Fruit fly (Drosophila melanogaster): Measurements from ENCODE around the gene LysRS.

Gene LysRS

DNA sequence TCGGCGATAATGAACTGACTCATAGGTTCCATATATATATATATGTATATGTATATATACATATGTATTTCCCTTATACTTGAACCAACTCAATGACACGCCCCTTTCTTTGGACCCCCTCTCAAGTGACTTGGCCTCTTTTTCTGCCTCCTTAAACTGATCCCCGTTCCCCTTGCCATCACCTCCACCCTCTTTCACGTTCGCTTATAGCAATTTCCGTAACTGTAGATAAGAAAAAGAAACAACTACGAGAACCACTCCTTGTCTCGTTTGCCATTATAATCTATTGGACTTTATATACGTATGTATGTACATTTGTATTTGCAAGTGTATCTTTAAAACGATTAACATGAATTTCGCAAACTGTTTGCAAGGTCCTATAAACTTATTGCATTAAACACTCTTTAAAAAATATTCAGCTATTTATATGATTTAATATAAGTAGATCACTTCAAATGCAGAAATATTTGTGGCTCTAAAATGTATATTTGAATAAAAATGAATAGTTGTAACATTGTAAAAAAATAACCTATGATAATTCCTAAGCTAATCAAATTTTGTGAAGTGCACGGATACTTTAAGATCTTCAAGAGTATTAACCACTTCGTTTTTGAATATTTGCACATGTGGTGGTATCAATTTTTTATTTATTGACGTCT, 25.9 kb downstream of the LysRS start:
- TF ChIP-seq CG4496 (GFP tag; IDR thresholded peaks at IDR 0.05) (peak; percentile 49; the same call in 1 of the 3 replicates), CG17806 (tag; optimal IDR thresholded peaks at IDR 0.05) (peak; percentile 63), CG15710 (tag; optimal IDR thresholded peaks at IDR 0.05) (peak; percentile 69), Pif1B (GFP tag; optimal IDR thresholded peaks at IDR 0.05) (peak; percentile 27), fd96Ca (GFP tag; IDR thresholded peaks at IDR 0.05) (no peak), Pif1A (GFP tag; optimal IDR thresholded peaks at IDR 0.05) (peak; percentile 34), D1 (tag; optimal IDR thresholded peaks at IDR 0.05) (no peak), CG34367 (tag; optimal IDR thresholded peaks at IDR 0.05) (peak; percentile 68), CG12605 (GFP tag; IDR thresholded peaks at IDR 0.05) (no peak), Ets98B (GFP tag; IDR thresholded peaks at IDR 0.05) (peak; percentile 21; the same call in 1 of the 2 replicates), CG10348 (GFP tag; IDR thresholded peaks at IDR 0.05) (no peak), Snoo (tag; optimal IDR thresholded peaks at IDR 0.05) (peak; percentile 53), EcR (GFP tag; optimal IDR thresholded peaks at IDR 0.05) (no peak), CG32121 (GFP tag; IDR thresholded peaks at IDR 0.05) (0 out of 2 replicates have a peak, but pooled peaks have one; percentile 20), CG8159 (tag; optimal IDR thresholded peaks at IDR 0.05) (peak; percentile 82), CG13204 (GFP tag; optimal IDR thresholded peaks at IDR 0.05) (no peak), rn (GFP tag; IDR thresholded peaks at IDR 0.05) (no peak), CG9948 (tag; optimal IDR thresholded peaks at IDR 0.05) (peak; percentile 69), CG8301 (tag; optimal IDR thresholded peaks at IDR 0.05) (peak; percentile 73), CG14655 (GFP tag; optimal IDR thresholded peaks at IDR 0.05) (peak; percentile 82), gl (tag; optimal IDR thresholded peaks at IDR 0.05) (peak; percentile 28)

DNA sequence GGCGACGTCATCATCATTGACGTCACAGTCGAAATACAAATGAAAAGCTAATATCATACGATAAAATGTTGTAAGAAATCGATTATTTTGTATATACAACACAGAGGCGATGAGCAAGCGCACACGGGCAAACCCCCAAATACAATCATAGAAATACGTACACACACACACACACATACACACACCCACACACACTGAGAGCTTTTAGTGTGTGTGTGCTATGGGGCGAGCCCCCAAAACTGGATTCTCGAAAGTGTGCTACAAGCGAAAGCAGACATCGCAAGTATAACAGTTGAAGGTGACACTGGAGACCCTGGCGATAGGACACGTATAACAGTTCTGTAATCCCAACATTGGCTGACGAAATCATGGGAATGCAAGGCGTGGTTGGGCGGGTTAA, 26.8 kb downstream of the LysRS start:
- TF ChIP-seq CG4496 (GFP tag; IDR thresholded peaks at IDR 0.05) (0 out of 3 replicates have a peak, but pooled peaks have one; percentile 8), Pif1A (GFP tag; optimal IDR thresholded peaks at IDR 0.05) (no peak), CG14655 (GFP tag; optimal IDR thresholded peaks at IDR 0.05) (no peak), Ets98B (GFP tag; IDR thresholded peaks at IDR 0.05) (no peak), Pif1B (GFP tag; optimal IDR thresholded peaks at IDR 0.05) (no peak), gl (tag; optimal IDR thresholded peaks at IDR 0.05) (no peak), CG8301 (tag; optimal IDR thresholded peaks at IDR 0.05) (no peak), D1 (tag; optimal IDR thresholded peaks at IDR 0.05) (no peak), EcR (GFP tag; optimal IDR thresholded peaks at IDR 0.05) (peak; percentile 79), CG8159 (tag; optimal IDR thresholded peaks at IDR 0.05) (no peak), Snoo (tag; optimal IDR thresholded peaks at IDR 0.05) (peak; percentile 6), CG10348 (GFP tag; IDR thresholded peaks at IDR 0.05) (no peak), CG34367 (tag; optimal IDR thresholded peaks at IDR 0.05) (no peak), rn (GFP tag; IDR thresholded peaks at IDR 0.05) (no peak), CG17806 (tag; optimal IDR thresholded peaks at IDR 0.05) (no peak), fd96Ca (GFP tag; IDR thresholded peaks at IDR 0.05) (no peak), CG13204 (GFP tag; optimal IDR thresholded peaks at IDR 0.05) (peak; percentile 6), CG12605 (GFP tag; IDR thresholded peaks at IDR 0.05) (no peak), CG32121 (GFP tag; IDR thresholded peaks at IDR 0.05) (no peak), CG9948 (tag; optimal IDR thresholded peaks at IDR 0.05) (no peak), CG15710 (tag; optimal IDR thresholded peaks at IDR 0.05) (no peak)

DNA sequence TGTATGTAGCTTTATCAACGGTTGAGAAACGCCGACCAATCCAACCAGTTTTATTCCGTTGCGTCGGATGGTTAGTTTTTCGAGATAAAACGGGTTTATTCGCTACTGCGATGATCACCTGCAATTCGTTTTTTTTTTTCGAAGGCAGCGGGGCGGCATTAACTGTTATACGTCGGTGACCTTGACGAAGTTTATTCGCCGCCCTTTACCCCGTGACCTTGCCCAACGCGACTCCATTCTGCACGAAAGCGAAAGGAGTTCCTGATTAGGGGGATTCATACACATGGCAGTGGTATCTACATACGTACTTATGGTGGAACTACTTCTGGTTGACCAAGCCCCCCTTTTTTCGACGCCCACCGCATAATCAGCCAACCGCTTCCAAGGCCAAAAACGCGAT, 28.1 kb downstream of the LysRS start:
- TF ChIP-seq CG14655 (GFP tag; optimal IDR thresholded peaks at IDR 0.05) = no peak
- TF ChIP-seq CG4496 (GFP tag; IDR thresholded peaks at IDR 0.05) = 0 out of 3 replicates have a peak, but pooled peaks have one; percentile 11
- peak; percentile 92 for TF ChIP-seq EcR (GFP tag; optimal IDR thresholded peaks at IDR 0.05)
- no peak for TF ChIP-seq CG17806 (tag; optimal IDR thresholded peaks at IDR 0.05)
- TF ChIP-seq CG34367 (tag; optimal IDR thresholded peaks at IDR 0.05) = no peak
- TF ChIP-seq fd96Ca (GFP tag; IDR thresholded peaks at IDR 0.05) = peak; percentile 9; the same call in 1 of the 3 replicates
- no peak; the same call in 1 of the 2 replicates for TF ChIP-seq CG12605 (GFP tag; IDR thresholded peaks at IDR 0.05)
- no peak for TF ChIP-seq Ets98B (GFP tag; IDR thresholded peaks at IDR 0.05)
- no peak for TF ChIP-seq CG8301 (tag; optimal IDR thresholded peaks at IDR 0.05)
- no peak for TF ChIP-seq Pif1A (GFP tag; optimal IDR thresholded peaks at IDR 0.05)
- no peak for TF ChIP-seq CG9948 (tag; optimal IDR thresholded peaks at IDR 0.05)

dm6 chrX:9579918-9580521, 28.7 kb downstream of the LysRS start, which contains the start of gene LPCAT:
Gene LPCAT, minus strand, starts transcription at chrX:9579987.
- TF ChIP-seq CG8301 (tag; optimal IDR thresholded peaks at IDR 0.05) (peak; percentile 27), gl (tag; optimal IDR thresholded peaks at IDR 0.05) (no peak), fd96Ca (GFP tag; IDR thresholded peaks at IDR 0.05) (peak; percentile 77), CG17806 (tag; optimal IDR thresholded peaks at IDR 0.05) (peak; percentile 58), EcR (GFP tag; optimal IDR thresholded peaks at IDR 0.05) (no peak), CG15710 (tag; optimal IDR thresholded peaks at IDR 0.05) (peak; percentile 34), Pif1A (GFP tag; optimal IDR thresholded peaks at IDR 0.05) (peak; percentile 43), CG10348 (GFP tag; IDR thresholded peaks at IDR 0.05) (0 out of 2 replicates have a peak, but pooled peaks have one; percentile 18), CG14655 (GFP tag; optimal IDR thresholded peaks at IDR 0.05) (peak; percentile 34), Snoo (tag; optimal IDR thresholded peaks at IDR 0.05) (peak; percentile 63), CG4496 (GFP tag; IDR thresholded peaks at IDR 0.05) (peak; percentile 84), CG12605 (GFP tag; IDR thresholded peaks at IDR 0.05) (no peak), CG8159 (tag; optimal IDR thresholded peaks at IDR 0.05) (peak; percentile 68), rn (GFP tag; IDR thresholded peaks at IDR 0.05) (peak; percentile 56), CG13204 (GFP tag; optimal IDR thresholded peaks at IDR 0.05) (no peak), Pif1B (GFP tag; optimal IDR thresholded peaks at IDR 0.05) (no peak), Ets98B (GFP tag; IDR thresholded peaks at IDR 0.05) (peak; percentile 56), D1 (tag; optimal IDR thresholded peaks at IDR 0.05) (no peak), CG32121 (GFP tag; IDR thresholded peaks at IDR 0.05) (peak; percentile 63), CG9948 (tag; optimal IDR thresholded peaks at IDR 0.05) (peak; percentile 43)
